Fruit fly (Drosophila melanogaster) whole organism, embryonic: ENCODE measurements around the gene CG15382.
A peak's percentile ranks its signal among the peaks of the same experiment; 100 is the strongest.

ENCODE experiments used
- Abd-B ChIP-seq: fragments of 200-800 bp; sonication (Bioruptor generic); optimal IDR thresholded peaks from 2 replicates; lab custom pipeline; 2018; ENCODE audit warnings: missing biosample characterization, mild to moderate bottlenecking, missing genetic modification characterization, moderate library complexity
- CG11085 ChIP-seq: fragments of 200-800 bp; sonication (Bioruptor generic); IDR thresholded peaks from 2 replicates; pipeline ENCODE4 v1.3.6; 2022; ENCODE audit warnings: missing biosample characterization, missing genetic modification characterization
- CG11723 ChIP-seq: fragments of 200-800 bp; sonication (Bioruptor generic); optimal IDR thresholded peaks from 2 replicates; lab custom pipeline; 2017; ENCODE audit warnings: missing biosample characterization, mild to moderate bottlenecking, missing genetic modification characterization
- CG14860 ChIP-seq: fragments of 200-800 bp; sonication (Bioruptor generic); IDR thresholded peaks from 3 replicates; pipeline ENCODE4 v1.3.6; 2022; ENCODE audit warnings: missing biosample characterization, missing genetic modification characterization; ENCODE audit not compliant: partially characterized antibody
- CG15269 ChIP-seq: fragments of 200-800 bp; sonication (Bioruptor generic); optimal IDR thresholded peaks from 2 replicates; lab custom pipeline; 2018; ENCODE audit warnings: missing biosample characterization, mild to moderate bottlenecking, missing genetic modification characterization, moderate library complexity
- CG1603 ChIP-seq: fragments of 200-800 bp; sonication (Bioruptor generic); optimal IDR thresholded peaks from 2 replicates; lab custom pipeline; 2019; ENCODE audit warnings: missing biosample characterization, mild to moderate bottlenecking, missing genetic modification characterization, moderate library complexity
- CG17361 ChIP-seq: fragments of 200-800 bp; sonication (Bioruptor generic); IDR thresholded peaks from 3 replicates; pipeline ENCODE4 v1.3.6; 2022; ENCODE audit warnings: missing biosample characterization, missing genetic modification characterization
- CG17829 ChIP-seq: fragments of 200-800 bp; optimal IDR thresholded peaks from 2 replicates; lab custom pipeline; 2019; ENCODE audit warnings: missing biosample characterization, mild to moderate bottlenecking, missing genetic modification characterization, moderate library complexity
- CG18011 ChIP-seq: fragments of 200-800 bp; sonication (Bioruptor generic); optimal IDR thresholded peaks from 2 replicates; lab custom pipeline; 2017; ENCODE audit warnings: missing biosample characterization, missing genetic modification characterization, mild to moderate bottlenecking, moderate library complexity, missing genotype
- CG31365 ChIP-seq: fragments of 200-800 bp; sonication (Bioruptor generic); optimal IDR thresholded peaks from 2 replicates; lab custom pipeline; 2018; ENCODE audit warnings: missing biosample characterization, mild to moderate bottlenecking, missing genetic modification characterization
- CG31388 ChIP-seq: fragments of 200-800 bp; sonication (Bioruptor generic); optimal IDR thresholded peaks from 2 replicates; lab custom pipeline; 2016; ENCODE audit warnings: missing biosample characterization, missing genetic modification characterization
- CG31441 ChIP-seq: fragments of 200-800 bp; sonication (Bioruptor generic); IDR thresholded peaks from 2 replicates; pipeline ENCODE4 v1.3.6; 2022; ENCODE audit warnings: missing biosample characterization, missing genetic modification characterization
- CG32532 ChIP-seq: fragments of 200-800 bp; sonication (Bioruptor generic); IDR thresholded peaks from 2 replicates; pipeline ENCODE4 v1.3.6; 2022; ENCODE audit warnings: missing biosample characterization, missing genetic modification characterization
- CG42726 ChIP-seq: fragments of 200-800 bp; sonication (Bioruptor generic); IDR thresholded peaks from 2 replicates; pipeline ENCODE4 v1.3.6; 2022; ENCODE audit warnings: missing biosample characterization, missing genetic modification characterization; ENCODE audit not compliant: partially characterized antibody
- CG4404 ChIP-seq: fragments of 200-800 bp; sonication (Bioruptor generic); IDR thresholded peaks from 2 replicates; pipeline ENCODE4 v1.3.6; 2022; ENCODE audit warnings: missing biosample characterization, missing genetic modification characterization
- CG6272 ChIP-seq: fragments of 200-800 bp; sonication (Bioruptor generic); IDR thresholded peaks from 2 replicates; pipeline ENCODE4 v1.3.6; 2022; ENCODE audit warnings: missing biosample characterization, missing genetic modification characterization
- CG6683 ChIP-seq: fragments of 200-800 bp; sonication (Bioruptor generic); optimal IDR thresholded peaks from 2 replicates; lab custom pipeline; 2017; ENCODE audit warnings: missing biosample characterization, mild to moderate bottlenecking, missing genetic modification characterization, missing genetic modification reagents
- CG6854 ChIP-seq: fragments of 200-800 bp; sonication (Bioruptor generic); optimal IDR thresholded peaks from 3 replicates; lab custom pipeline; 2017; ENCODE audit warnings: missing biosample characterization, mild to moderate bottlenecking, missing genetic modification characterization
- CG7271 ChIP-seq: fragments of 200-800 bp; sonication (Bioruptor generic); optimal IDR thresholded peaks from 2 replicates; lab custom pipeline; 2018; ENCODE audit warnings: missing biosample characterization, mild to moderate bottlenecking, missing genetic modification characterization, moderate library complexity
- D19A ChIP-seq: fragments of 200-800 bp; optimal IDR thresholded peaks from 3 replicates; lab custom pipeline; 2019; ENCODE audit warnings: missing biosample characterization, mild to moderate bottlenecking, missing genetic modification characterization, moderate library complexity
- ERR ChIP-seq: fragments of 200-800 bp; sonication (Bioruptor generic); optimal IDR thresholded peaks from 2 replicates; lab custom pipeline; 2016; ENCODE audit warnings: missing biosample characterization, missing genetic modification characterization
- Gug ChIP-seq: fragments of 200-800 bp; sonication (Bioruptor generic); IDR thresholded peaks from 4 replicates; pipeline ENCODE4 v1.3.6; 2022; ENCODE audit warnings: missing biosample characterization, missing genetic modification characterization
- H2.0 ChIP-seq: fragments of 200-800 bp; sonication (Bioruptor generic); IDR thresholded peaks from 2 replicates; pipeline ENCODE4 v1.3.6; 2022; ENCODE audit warnings: missing biosample characterization, missing genetic modification characterization
- MBD-R2 ChIP-seq: fragments of 200-800 bp; sonication (Bioruptor generic); IDR thresholded peaks from 2 replicates; pipeline ENCODE4 v1.3.6; 2022; ENCODE audit warnings: missing biosample characterization, missing genetic modification characterization
- Myb ChIP-seq: fragments of 200-800 bp; sonication (Bioruptor generic); optimal IDR thresholded peaks from 2 replicates; lab custom pipeline; 2016; ENCODE audit warnings: missing biosample characterization, missing genetic modification characterization
- Rfx ChIP-seq: fragments of 200-800 bp; sonication (Bioruptor generic); IDR thresholded peaks from 2 replicates; pipeline ENCODE4 v1.3.6; 2022; ENCODE audit warnings: missing biosample characterization, missing genetic modification characterization
- Rx ChIP-seq: fragments of 200-800 bp; sonication (Bioruptor generic); IDR thresholded peaks from 2 replicates; pipeline ENCODE4 v1.3.6; 2022; ENCODE audit warnings: missing biosample characterization, missing genetic modification characterization
- Sry-δ ChIP-seq: fragments of 200-800 bp; sonication (Bioruptor generic); optimal IDR thresholded peaks from 2 replicates; lab custom pipeline; 2016; ENCODE audit warnings: missing biosample characterization, missing genetic modification characterization
- Ssrp ChIP-seq: fragments of 200-800 bp; sonication (Bioruptor generic); optimal IDR thresholded peaks from 2 replicates; lab custom pipeline; 2018; ENCODE audit warnings: missing biosample characterization, mild to moderate bottlenecking, missing genetic modification characterization, moderate library complexity
- Usf ChIP-seq: fragments of 200-800 bp; sonication (Bioruptor generic); optimal IDR thresholded peaks from 2 replicates; lab custom pipeline; 2017; ENCODE audit warnings: missing genotype, missing biosample characterization, missing genetic modification characterization
- YL-1 ChIP-seq: fragments of 200-800 bp; sonication (Bioruptor generic); optimal IDR thresholded peaks from 3 replicates; lab custom pipeline; 2017; ENCODE audit warnings: missing biosample characterization, mild to moderate bottlenecking, missing genetic modification characterization
- bcd ChIP-seq: fragments of 200-800 bp; sonication (Bioruptor generic); optimal IDR thresholded peaks from 2 replicates; lab custom pipeline; 2017; ENCODE audit warnings: missing biosample characterization, mild to moderate bottlenecking, missing genetic modification characterization
- btn ChIP-seq: fragments of 200-800 bp; sonication (Bioruptor generic); optimal IDR thresholded peaks from 2 replicates; lab custom pipeline; 2016; ENCODE audit warnings: missing biosample characterization, missing genetic modification characterization
- da ChIP-seq: fragments of 200-800 bp; sonication (Bioruptor generic); optimal IDR thresholded peaks from 2 replicates; lab custom pipeline; 2016; ENCODE audit warnings: missing biosample characterization, missing genetic modification characterization
- emc ChIP-seq: fragments of 200-800 bp; sonication (Bioruptor generic); optimal IDR thresholded peaks from 2 replicates; lab custom pipeline; 2016; ENCODE audit warnings: missing biosample characterization, missing genetic modification characterization
- ems ChIP-seq: fragments of 200-800 bp; sonication (Bioruptor generic); optimal IDR thresholded peaks from 3 replicates; lab custom pipeline; 2016; ENCODE audit warnings: missing biosample characterization, missing genetic modification characterization
- eyg ChIP-seq: fragments of 200-800 bp; sonication (Bioruptor generic); optimal IDR thresholded peaks from 3 replicates; lab custom pipeline; 2016; ENCODE audit warnings: missing biosample characterization, missing genetic modification characterization
- gro ChIP-seq: fragments of 200-800 bp; sonication (Bioruptor generic); optimal IDR thresholded peaks from 2 replicates; lab custom pipeline; 2016; ENCODE audit warnings: missing biosample characterization, missing genetic modification characterization
- kay ChIP-seq: fragments of 200-800 bp; sonication (Bioruptor generic); optimal IDR thresholded peaks from 2 replicates; lab custom pipeline; 2016; ENCODE audit warnings: missing biosample characterization, missing genetic modification characterization
- lola ChIP-seq, 3 experiments: fragments of >200 bp in 2 of 3; fragments of 200-800 bp in 1 of 3; sonication (Bioruptor generic) in 1 of 3; optimal IDR thresholded peaks; 2 replicates each; lab custom pipeline; 2017 to 2019; ENCODE audit warnings: missing biosample characterization in 3 of 3, missing genetic modification characterization in 3 of 3, mild to moderate bottlenecking in 1 of 3, moderate library complexity in 1 of 3
- lov ChIP-seq, 2 experiments: fragments of 200-800 bp in 1 of 2; fragments of >200 bp in 1 of 2; sonication (Bioruptor generic) in 1 of 2; IDR thresholded peaks in 1 of 2; optimal IDR thresholded peaks in 1 of 2; 2 replicates in 1 of 2; 3 replicates in 1 of 2; pipeline versions ENCODE4 v1.3.6 to Lab custom; 2017 to 2022; ENCODE audit warnings: missing biosample characterization in 1 of 2, missing genetic modification characterization in 1 of 2
- mld ChIP-seq: fragments of 200-800 bp; sonication (Bioruptor generic); IDR thresholded peaks from 3 replicates; pipeline ENCODE4 v1.3.6; 2022; ENCODE audit warnings: missing biosample characterization, missing genetic modification characterization; ENCODE audit not compliant: partially characterized antibody
- nerfin-2 ChIP-seq: fragments of 200-800 bp; sonication (Bioruptor generic); IDR thresholded peaks from 2 replicates; pipeline ENCODE4 v1.3.6; 2022; ENCODE audit warnings: missing biosample characterization, missing genetic modification characterization; ENCODE audit not compliant: partially characterized antibody
- ro ChIP-seq: fragments of 200-800 bp; sonication (Bioruptor generic); IDR thresholded peaks from 2 replicates; pipeline ENCODE4 v1.3.6; 2022; ENCODE audit warnings: missing biosample characterization, missing genetic modification characterization
- row ChIP-seq: fragments of 200-800 bp; sonication (Bioruptor generic); IDR thresholded peaks from 3 replicates; pipeline ENCODE4 v1.3.6; 2022; ENCODE audit warnings: missing biosample characterization, missing genetic modification characterization
- run ChIP-seq: fragments of 200-800 bp; sonication (Bioruptor generic); optimal IDR thresholded peaks from 3 replicates; lab custom pipeline; 2018; ENCODE audit warnings: missing biosample characterization, mild to moderate bottlenecking, missing genetic modification characterization
- sima ChIP-seq: fragments of 200-800 bp; sonication (Bioruptor generic); optimal IDR thresholded peaks from 2 replicates; lab custom pipeline; 2016; ENCODE audit warnings: missing biosample characterization, missing genetic modification characterization
- tin ChIP-seq: fragments of 200-800 bp; sonication (Bioruptor generic); optimal IDR thresholded peaks from 3 replicates; lab custom pipeline; 2016; ENCODE audit warnings: missing biosample characterization, missing genetic modification characterization
- toy ChIP-seq: fragments of 200-800 bp; sonication (Bioruptor generic); IDR thresholded peaks from 2 replicates; pipeline ENCODE4 v1.3.6; 2022; ENCODE audit warnings: missing biosample characterization, missing genetic modification characterization
- usp ChIP-seq: fragments of >200 bp; optimal IDR thresholded peaks from 2 replicates; lab custom pipeline; 2017; ENCODE audit warnings: missing biosample characterization, missing genetic modification characterization
- wdn ChIP-seq: fragments of 200-800 bp; sonication (Bioruptor generic); IDR thresholded peaks from 2 replicates; pipeline ENCODE4 v1.3.6; 2022; ENCODE audit warnings: missing biosample characterization, missing genetic modification characterization

The CG15382 gene

DNA sequence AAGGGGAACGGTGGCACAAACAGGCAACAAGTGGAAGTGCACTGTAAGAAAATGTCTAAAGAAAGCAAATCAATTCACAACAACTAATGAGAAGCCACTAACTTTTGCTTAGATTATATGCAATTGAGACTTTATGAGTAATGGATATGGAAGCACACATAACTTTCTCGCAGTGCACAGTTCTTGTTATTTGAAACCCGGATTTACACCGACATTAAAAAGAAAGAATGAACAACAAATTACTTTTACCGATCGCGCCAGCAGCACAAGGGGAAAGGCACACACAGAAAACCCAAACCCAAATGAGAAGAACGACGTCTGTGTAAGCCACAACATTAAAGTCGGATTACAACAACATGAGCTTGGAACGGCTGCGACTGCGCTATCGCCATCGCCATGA, 33.5 kb downstream of the CG15382 start (continued):
- TF ChIP-seq CG14860 (GFP tag; lab: Robert Waterston, UW): no peak
- no peak for TF ChIP-seq mld (GFP tag; lab: Robert Waterston, UW)
- TF ChIP-seq sima (GFP tag; lab: Kevin White, UChicago): no peak
- TF ChIP-seq row (GFP tag; lab: Robert Waterston, UW): peak; percentile 70
- TF ChIP-seq CG31388 (GFP tag; lab: Kevin White, UChicago): no peak
- peak; percentile 55; the same call in 2 of the 4 replicates for TF ChIP-seq Gug (GFP tag; lab: Robert Waterston, UW)
- TF ChIP-seq CG4404 (GFP tag; lab: Robert Waterston, UW): peak; percentile 64; the same call in 1 of the 2 replicates
- peak; percentile 77 for TF ChIP-seq Ssrp
- no peak for TF ChIP-seq wdn (GFP tag; lab: Robert Waterston, UW)
- peak; percentile 15 for TF ChIP-seq Sry-δ (GFP tag; lab: Kevin White, UChicago)
- TF ChIP-seq kay: peak; percentile 25
- TF ChIP-seq CG7271: no peak
- TF ChIP-seq lola (GFP tag; optimal IDR thresholded peaks at IDR 0.05; lab: Kevin White, UChicago): peak in 1 of 3 experiments; percentile 89
- TF ChIP-seq ERR (GFP tag; lab: Kevin White, UChicago): no peak
- TF ChIP-seq CG17361 (GFP tag; lab: Robert Waterston, UW): peak; percentile 62; the same call in 2 of the 3 replicates
- no peak for TF ChIP-seq usp
- no peak for TF ChIP-seq MBD-R2 (GFP tag; lab: Robert Waterston, UW)
- no peak for TF ChIP-seq eyg (GFP tag; lab: Kevin White, UChicago)
- peak; percentile 46 for TF ChIP-seq bcd (GFP tag; lab: Kevin White, UChicago)
- peak; percentile 39; the same call in 1 of the 2 replicates for TF ChIP-seq Rx (GFP tag; lab: Robert Waterston, UW)
- TF ChIP-seq emc: no peak
- TF ChIP-seq Abd-B: peak; percentile 54
- TF ChIP-seq ems (GFP tag; lab: Kevin White, UChicago): peak; percentile 13
- TF ChIP-seq Rfx: no peak
- TF ChIP-seq CG17829 (tag; lab: Kevin White, UChicago): peak; percentile 88
- no peak for TF ChIP-seq Myb (GFP tag; lab: Kevin White, UChicago)
- TF ChIP-seq gro (GFP tag; lab: Kevin White, UChicago): no peak
- TF ChIP-seq CG31441: peak; percentile 67
- no peak for TF ChIP-seq CG32532 (GFP tag; lab: Robert Waterston, UW)
- TF ChIP-seq D19A: peak; percentile 74
- TF ChIP-seq nerfin-2 (GFP tag; lab: Robert Waterston, UW): no peak
- TF ChIP-seq tin (GFP tag; lab: Kevin White, UChicago): peak; percentile 84
- TF ChIP-seq da (GFP tag; lab: Kevin White, UChicago): no peak
- TF ChIP-seq CG42726 (GFP tag; lab: Robert Waterston, UW): no peak
- no peak for TF ChIP-seq CG15269
- peak; percentile 49; the same call in 1 of the 2 replicates for TF ChIP-seq ro (GFP tag; lab: Robert Waterston, UW)
- TF ChIP-seq CG6683 (GFP tag; lab: Kevin White, UChicago): no peak
- no peak for TF ChIP-seq lov (optimal IDR thresholded peaks at IDR 0.05; lab: Kevin White, UChicago)
- peak; percentile 23; the same call in 1 of the 3 replicates for TF ChIP-seq lov (GFP tag; IDR thresholded peaks at IDR 0.05; lab: Robert Waterston, UW)
- TF ChIP-seq CG11085: 0 out of 2 replicates have a peak, but pooled peaks have one; percentile 8
- TF ChIP-seq toy (GFP tag; lab: Robert Waterston, UW): no peak
- no peak for TF ChIP-seq CG6854 (GFP tag; lab: Kevin White, UChicago)
- TF ChIP-seq CG11723 (GFP tag; lab: Kevin White, UChicago): peak; percentile 26
- TF ChIP-seq CG18011 (GFP tag; lab: Kevin White, UChicago): no peak
- TF ChIP-seq run (tag; lab: Kevin White, UChicago): no peak
- TF ChIP-seq Usf (GFP tag; lab: Kevin White, UChicago): peak; percentile 41
- peak; percentile 67 for TF ChIP-seq btn (GFP tag; lab: Kevin White, UChicago)
- peak; percentile 14 for TF ChIP-seq CG31365 (tag; lab: Kevin White, UChicago)
- TF ChIP-seq CG1603 (tag; lab: Kevin White, UChicago): peak; percentile 88
- no peak for TF ChIP-seq YL-1 (GFP tag; lab: Kevin White, UChicago)
- no peak for TF ChIP-seq CG6272 (GFP tag; lab: Robert Waterston, UW)
- TF ChIP-seq H2.0: peak; percentile 44; the same call in 1 of the 2 replicates
